Fruit fly (Drosophila melanogaster) Kc167 (cell line): ENCODE data around the gene Fkbp59.

Source experiments
- Myc ChIP-seq: fragments of >200 bp; optimal IDR thresholded peaks from 2 replicates; lab custom pipeline; 2017; ENCODE audit warnings: missing external identifiers
- Sin3A ChIP-seq: fragments of >200 bp; optimal IDR thresholded peaks from 2 replicates; lab custom pipeline; 2018; ENCODE audit warnings: missing external identifiers
- insv ChIP-seq: fragments of >200 bp; optimal IDR thresholded peaks from 3 replicates; lab custom pipeline; 2018; ENCODE audit warnings: missing external identifiers

dm6 chr2L:9903028-9903427 is 15.2 kb downstream of the Fkbp59 start, which contains the start of gene Muc30E:
- TF ChIP-seq insv (lab: Kevin White, UChicago): no peak
- TF ChIP-seq Myc (lab: Kevin White, UChicago): no peak
- no peak for TF ChIP-seq Sin3A (lab: Kevin White, UChicago)
